Worm (Caenorhabditis elegans) whole organism, L1 larva: ENCODE results near the gene R07E5.15.

ENCODE experiments used
- C34B4.2 ChIP-seq: sonication (generic microtip); optimal IDR thresholded peaks from 2 replicates; lab custom pipeline; 2017; ENCODE audit warnings: mild to moderate bottlenecking, missing genetic modification characterization, missing compliant biosample characterization
- F16B12.6 ChIP-seq: fragments of 150-350 bp; optimal IDR thresholded peaks from 2 replicates; lab custom pipeline; 2014; ENCODE audit warnings: missing biosample characterization, missing genetic modification characterization
- aly-2 ChIP-seq: fragments of 150-350 bp; optimal IDR thresholded peaks from 2 replicates; lab custom pipeline; 2014; ENCODE audit warnings: missing biosample characterization, missing genetic modification characterization
- ceh-63 ChIP-seq: fragments of 200-800 bp; sonication (Bioruptor generic); optimal IDR thresholded peaks from 2 replicates; lab custom pipeline; 2018; ENCODE audit warnings: mild to moderate bottlenecking, missing genetic modification characterization, missing compliant biosample characterization
- ceh-82 ChIP-seq, 3 experiments: fragments of 150-350 bp in 1 of 3; sonication (generic microtip) in 2 of 3; optimal IDR thresholded peaks; 2 replicates each; lab custom pipeline; 2014 to 2017; ENCODE audit warnings: missing biosample characterization in 3 of 3, missing genetic modification characterization in 3 of 3
- ceh-88 ChIP-seq: fragments of 200-800 bp; sonication (Bioruptor generic); IDR thresholded peaks from 2 replicates; pipeline ENCODE4 v1.3.6; 2022; ENCODE audit warnings: missing genetic modification characterization, missing compliant biosample characterization
- ceh-90 ChIP-seq: sonication (generic microtip); optimal IDR thresholded peaks from 2 replicates; lab custom pipeline; 2016; ENCODE audit warnings: missing genetic modification characterization, missing compliant biosample characterization
- ces-1 ChIP-seq: fragments of 150-350 bp; optimal IDR thresholded peaks from 2 replicates; lab custom pipeline; 2014; ENCODE audit warnings: missing biosample characterization, missing genetic modification reagents, missing genetic modification characterization
- efl-3 ChIP-seq: fragments of 200-800 bp; sonication (Bioruptor generic); optimal IDR thresholded peaks from 2 replicates; lab custom pipeline; 2018; ENCODE audit warnings: mild to moderate bottlenecking, missing genetic modification characterization, missing compliant biosample characterization
- egl-13 ChIP-seq: sonication (generic microtip); optimal IDR thresholded peaks from 2 replicates; lab custom pipeline; 2016; ENCODE audit warnings: missing genotype, missing genetic modification reagents, missing genetic modification characterization, missing compliant biosample characterization
- egl-27 ChIP-seq, 2 experiments: fragments of 150-350 bp in 1 of 2; sonication (generic microtip); optimal IDR thresholded peaks; 3 replicates each; lab custom pipeline; 2017 to 2018; ENCODE audit warnings: missing biosample characterization in 2 of 2, missing genetic modification characterization in 2 of 2, missing genetic modification reagents in 2 of 2
- elt-2 ChIP-seq: sonication (generic microtip); optimal IDR thresholded peaks from 2 replicates; lab custom pipeline; 2016; ENCODE audit warnings: missing genetic modification characterization, mild to moderate bottlenecking, inconsistent platforms, missing compliant biosample characterization, missing genetic modification reagents
- elt-3 ChIP-seq, 6 experiments: fragments of 150-350 bp in 1 of 6; sonication (generic microtip); optimal IDR thresholded peaks; 2 replicates each; lab custom pipeline; 2017 to 2018; ENCODE audit warnings: missing biosample characterization in 6 of 6, missing genetic modification characterization in 6 of 6, inconsistent platforms in 1 of 6
- ets-5 ChIP-seq: fragments of 200-800 bp; sonication (Bioruptor generic); IDR thresholded peaks from 2 replicates; pipeline ENCODE4 v1.3.6; 2022; ENCODE audit warnings: missing genetic modification characterization, missing compliant biosample characterization
- fkh-10 ChIP-seq: sonication (generic microtip); optimal IDR thresholded peaks from 2 replicates; lab custom pipeline; 2017; ENCODE audit warnings: missing biosample characterization, missing genetic modification reagents, missing genetic modification characterization
- fkh-4 ChIP-seq: sonication (generic microtip); optimal IDR thresholded peaks from 2 replicates; lab custom pipeline; 2016; ENCODE audit warnings: missing compliant biosample characterization, missing genetic modification characterization, borderline replicate concordance
- fos-1 ChIP-seq: fragments of 150-350 bp; optimal IDR thresholded peaks from 2 replicates; lab custom pipeline; 2014; ENCODE audit warnings: missing biosample characterization, missing genetic modification characterization
- grh-1 ChIP-seq: fragments of 200-800 bp; sonication (Bioruptor generic); IDR thresholded peaks from 2 replicates; pipeline ENCODE4 v1.3.6; 2022; ENCODE audit warnings: missing genetic modification reagents, missing genetic modification characterization, missing compliant biosample characterization
- hlh-4 ChIP-seq: sonication (generic microtip); optimal IDR thresholded peaks from 2 replicates; lab custom pipeline; 2016; ENCODE audit warnings: mild to moderate bottlenecking, missing genetic modification characterization, missing compliant biosample characterization
- hpl-2 ChIP-seq: fragments of 150-350 bp; optimal IDR thresholded peaks from 2 replicates; lab custom pipeline; 2014; ENCODE audit warnings: missing biosample characterization, missing genetic modification reagents, missing genetic modification characterization
- irx-1 ChIP-seq: sonication (generic microtip); optimal IDR thresholded peaks from 2 replicates; lab custom pipeline; 2016; ENCODE audit warnings: missing genetic modification characterization, missing compliant biosample characterization
- isw-1 ChIP-seq: fragments of 200-800 bp; sonication (Bioruptor generic); IDR thresholded peaks from 2 replicates; pipeline ENCODE4 v1.3.6; 2022; ENCODE audit warnings: missing genetic modification characterization, missing compliant biosample characterization
- jun-1 ChIP-seq: fragments of 150-350 bp; optimal IDR thresholded peaks from 2 replicates; lab custom pipeline; 2014; ENCODE audit warnings: missing biosample characterization, missing genetic modification reagents, missing genetic modification characterization
- lin-14 ChIP-seq: fragments of 200-800 bp; sonication (Bioruptor generic); optimal IDR thresholded peaks from 2 replicates; lab custom pipeline; 2018; ENCODE audit warnings: mild to moderate bottlenecking, missing genetic modification characterization, moderate library complexity, missing compliant biosample characterization
- lin-15B ChIP-seq: fragments of 150-350 bp; sonication (generic microtip); optimal IDR thresholded peaks from 3 replicates; lab custom pipeline; 2014; ENCODE audit warnings: missing biosample characterization, missing genetic modification characterization
- lin-39 ChIP-seq: fragments of 150-350 bp; optimal IDR thresholded peaks from 2 replicates; lab custom pipeline; 2014; ENCODE audit warnings: missing biosample characterization, missing genetic modification reagents, missing genetic modification characterization
- lir-3 ChIP-seq: sonication (generic microtip); optimal IDR thresholded peaks from 2 replicates; lab custom pipeline; 2016; ENCODE audit warnings: mild to moderate bottlenecking, missing genetic modification characterization, moderate library complexity, missing compliant biosample characterization; ENCODE audit not compliant: poor library complexity
- lsy-2 ChIP-seq, 2 experiments: fragments of 150-350 bp; optimal IDR thresholded peaks; 2 replicates each; lab custom pipeline; 2014; ENCODE audit warnings: missing biosample characterization in 2 of 2, missing genetic modification characterization in 2 of 2
- nhr-11 ChIP-seq: fragments of 150-350 bp; optimal IDR thresholded peaks from 2 replicates; lab custom pipeline; 2014; ENCODE audit warnings: missing biosample characterization, missing genetic modification characterization
- nhr-12 ChIP-seq: sonication (generic microtip); optimal IDR thresholded peaks from 2 replicates; lab custom pipeline; 2017; ENCODE audit warnings: missing biosample characterization, missing genetic modification characterization
- nhr-19 ChIP-seq: fragments of 200-800 bp; sonication (Bioruptor generic); conservative IDR thresholded peaks from 2 replicates; pipeline ENCODE4 v1.3.6; 2022; ENCODE audit warnings: missing genetic modification characterization, missing compliant biosample characterization
- nhr-47 ChIP-seq: sonication (generic microtip); optimal IDR thresholded peaks from 2 replicates; lab custom pipeline; 2016; ENCODE audit warnings: mild to moderate bottlenecking, missing genetic modification characterization, moderate library complexity, missing compliant biosample characterization
- nhr-71 ChIP-seq: sonication (generic microtip); optimal IDR thresholded peaks from 2 replicates; lab custom pipeline; 2016; ENCODE audit warnings: mild to moderate bottlenecking, missing genetic modification characterization, moderate library complexity, missing compliant biosample characterization
- nhr-76 ChIP-seq: sonication (generic microtip); optimal IDR thresholded peaks from 2 replicates; lab custom pipeline; 2017; ENCODE audit warnings: missing biosample characterization, missing genetic modification characterization
- nhr-84 ChIP-seq: sonication (generic microtip); optimal IDR thresholded peaks from 2 replicates; lab custom pipeline; 2017; ENCODE audit warnings: missing biosample characterization, missing genetic modification characterization
- nhr-85 ChIP-seq: sonication (generic microtip); peaks from one replicate; lab custom pipeline; 2016; ENCODE audit warnings: missing genetic modification characterization, inconsistent platforms, missing compliant biosample characterization
- pag-3 ChIP-seq: sonication (generic microtip); optimal IDR thresholded peaks from 2 replicates; lab custom pipeline; 2017; ENCODE audit warnings: missing genetic modification characterization, mild to moderate bottlenecking, missing compliant biosample characterization, antibody characterized with exemption, borderline replicate concordance; ENCODE audit not compliant: insufficient read depth
- pax-3 ChIP-seq: fragments of 200-800 bp; sonication (Bioruptor generic); optimal IDR thresholded peaks from 2 replicates; lab custom pipeline; 2018; ENCODE audit warnings: mild to moderate bottlenecking, missing genetic modification characterization, moderate library complexity, missing compliant biosample characterization
- skn-1 ChIP-seq: fragments of 150-350 bp; optimal IDR thresholded peaks from 2 replicates; lab custom pipeline; 2014; ENCODE audit warnings: missing biosample characterization, missing genetic modification characterization
- snu-23 ChIP-seq: sonication (generic microtip); optimal IDR thresholded peaks from 2 replicates; lab custom pipeline; 2016; ENCODE audit warnings: missing genetic modification characterization, missing compliant biosample characterization
- sox-4 ChIP-seq: sonication (generic microtip); optimal IDR thresholded peaks from 2 replicates; lab custom pipeline; 2016; ENCODE audit warnings: missing genetic modification characterization, missing compliant biosample characterization
- sup-37 ChIP-seq: fragments of 200-800 bp; sonication (Bioruptor generic); optimal IDR thresholded peaks from 2 replicates; lab custom pipeline; 2018; ENCODE audit warnings: mild to moderate bottlenecking, missing genetic modification characterization, missing compliant biosample characterization
- swsn-7 ChIP-seq: sonication (generic microtip); optimal IDR thresholded peaks from 2 replicates; lab custom pipeline; 2016; ENCODE audit warnings: missing genetic modification characterization, missing compliant biosample characterization
- unc-30 ChIP-seq: sonication (generic microtip); optimal IDR thresholded peaks from 2 replicates; lab custom pipeline; 2017; ENCODE audit warnings: missing biosample characterization, missing genetic modification characterization
- unc-62 ChIP-seq: fragments of 150-350 bp; optimal IDR thresholded peaks from 2 replicates; lab custom pipeline; 2014; ENCODE audit warnings: missing biosample characterization, missing genetic modification reagents, missing genetic modification characterization
- unc-86 ChIP-seq: sonication (generic microtip); optimal IDR thresholded peaks from 2 replicates; lab custom pipeline; 2016; ENCODE audit warnings: missing genetic modification characterization, missing compliant biosample characterization
- vab-15 ChIP-seq: sonication (generic microtip); optimal IDR thresholded peaks from 2 replicates; lab custom pipeline; 2017; ENCODE audit warnings: missing genotype, mild to moderate bottlenecking, missing genetic modification characterization, missing compliant biosample characterization
- xbp-1 ChIP-seq: sonication (generic microtip); optimal IDR thresholded peaks from 2 replicates; lab custom pipeline; 2016; ENCODE audit warnings: missing genetic modification characterization, missing compliant biosample characterization
- zag-1 ChIP-seq: fragments of 150-350 bp; optimal IDR thresholded peaks from 2 replicates; lab custom pipeline; 2014; ENCODE audit warnings: missing biosample characterization, missing genetic modification characterization
- ztf-11 ChIP-seq, 2 experiments: sonication (generic microtip); optimal IDR thresholded peaks; 2 replicates each; lab custom pipeline; 2016 to 2017; ENCODE audit warnings: missing genetic modification characterization in 2 of 2, missing biosample characterization in 1 of 2, missing compliant biosample characterization in 1 of 2
- ztf-4 ChIP-seq: fragments of 150-350 bp; optimal IDR thresholded peaks from 2 replicates; lab custom pipeline; 2014; ENCODE audit warnings: missing biosample characterization, missing genetic modification characterization

The R07E5.15 gene

ce11 chrIII:4412108-4413009, 11.1 kb downstream of the R07E5.15 start (continued):
- no peak for TF ChIP-seq nhr-12
- TF ChIP-seq unc-30 (tag; lab: Kevin White, UChicago), result no peak
- no peak for TF ChIP-seq ceh-90
- TF ChIP-seq vab-15 (tag; lab: Kevin White, UChicago), result no peak
- no peak for TF ChIP-seq nhr-76 (tag; lab: Kevin White, UChicago)
- no peak for TF ChIP-seq irx-1 (tag; lab: Kevin White, UChicago)
- TF ChIP-seq snu-23, result peak; percentile 78
- no peak for TF ChIP-seq ceh-88 (GFP tag; lab: Robert Waterston, UW)
- no peak for TF ChIP-seq pax-3 (tag; lab: Kevin White, UChicago)
- no peak for TF ChIP-seq C34B4.2 (tag; lab: Kevin White, UChicago)
- peak; percentile 2 to 35 (median 28) for TF ChIP-seq ceh-82 (tag; optimal IDR thresholded peaks at IDR 0.05; lab: Kevin White, UChicago)
- TF ChIP-seq egl-27 (tag; optimal IDR thresholded peaks at IDR 0.05; lab: Kevin White, UChicago), result peak in 1 of 2 experiments; percentile 36
- no peak for TF ChIP-seq hpl-2 (GFP tag; lab: Kevin White, UChicago)
- peak; percentile 88 for TF ChIP-seq lin-14
- TF ChIP-seq unc-62, result no peak
- TF ChIP-seq unc-86 (tag; lab: Kevin White, UChicago), result no peak
- TF ChIP-seq nhr-71, result peak; percentile 92
- TF ChIP-seq F16B12.6 (tag; lab: Kevin White, UChicago), result peak; percentile 19
- TF ChIP-seq nhr-85 (tag; lab: Kevin White, UChicago), result peak; percentile 80
- no peak for TF ChIP-seq hlh-4 (tag; lab: Kevin White, UChicago)
- no peak for TF ChIP-seq isw-1 (GFP tag; lab: Robert Waterston, UW)
- no peak for TF ChIP-seq ztf-11 (tag; optimal IDR thresholded peaks at IDR 0.05; lab: Kevin White, UChicago)
- TF ChIP-seq grh-1 (GFP tag; lab: Robert Waterston, UW), result no peak
- no peak for TF ChIP-seq ces-1 (GFP tag; lab: Kevin White, UChicago)
- peak; percentile 48 for TF ChIP-seq nhr-19 (GFP tag; lab: Robert Waterston, UW)
- peak; percentile 27 to 52 for TF ChIP-seq lsy-2 (tag; optimal IDR thresholded peaks at IDR 0.05; lab: Kevin White, UChicago)
- TF ChIP-seq fos-1 (tag; lab: Kevin White, UChicago), result no peak
- TF ChIP-seq elt-2 (tag; lab: Kevin White, UChicago), result peak; percentile 20
- no peak for TF ChIP-seq nhr-84 (tag; lab: Kevin White, UChicago)
- TF ChIP-seq swsn-7 (tag; lab: Kevin White, UChicago), result peak; percentile 24
- TF ChIP-seq xbp-1, result peak; percentile 29
- TF ChIP-seq ceh-63, result no peak
- TF ChIP-seq zag-1 (tag; lab: Kevin White, UChicago), result no peak
- no peak for TF ChIP-seq lin-39
- peak; percentile 5 for TF ChIP-seq lir-3 (tag; lab: Kevin White, UChicago)
- peak; percentile 60 for TF ChIP-seq nhr-47 (tag; lab: Kevin White, UChicago)
- TF ChIP-seq sup-37 (GFP tag; lab: Kevin White, UChicago), result no peak
- TF ChIP-seq ets-5, result no peak
- TF ChIP-seq jun-1 (tag; lab: Kevin White, UChicago), result no peak
- TF ChIP-seq fkh-4 (tag; lab: Kevin White, UChicago), result no peak
- no peak for TF ChIP-seq elt-3 (tag; optimal IDR thresholded peaks at IDR 0.05; lab: Kevin White, UChicago)
- TF ChIP-seq lin-15B, result no peak
- peak; percentile 1 for TF ChIP-seq ztf-4
- TF ChIP-seq nhr-11 (tag; lab: Kevin White, UChicago), result no peak
- TF ChIP-seq skn-1 (tag; lab: Kevin White, UChicago), result peak; percentile 10
- no peak for TF ChIP-seq sox-4 (tag; lab: Kevin White, UChicago)
- TF ChIP-seq egl-13, result no peak
- no peak for TF ChIP-seq pag-3 (tag; lab: Kevin White, UChicago)
- no peak for TF ChIP-seq aly-2 (tag; lab: Kevin White, UChicago)
- TF ChIP-seq fkh-10 (GFP tag; lab: Kevin White, UChicago), result no peak
- no peak for TF ChIP-seq efl-3 (GFP tag; lab: Kevin White, UChicago)
